Fruit fly (Drosophila melanogaster): ENCODE results near the gene fu.

The fu gene

dm6 chrX:18702245-18702644 lies 44.7 kb downstream of the fu start:
- TF ChIP-seq kah (GFP tag; optimal IDR thresholded peaks at IDR 0.05) (no peak), Ets65A (GFP tag) (peak; percentile 54), CG12104 (GFP tag; optimal IDR thresholded peaks at IDR 0.05) (no peak)

dm6 chrX:18703875-18704274 lies 46.3 kb downstream of the fu start:
- TF ChIP-seq zfh1 (GFP tag; IDR thresholded peaks at IDR 0.05) = 0 out of 3 replicates have a peak, but pooled peaks have one; percentile 28
- peak; percentile 79 for TF ChIP-seq Dip2 (GFP tag; IDR thresholded peaks at IDR 0.05)
- TF ChIP-seq cwo (GFP tag; optimal IDR thresholded peaks at IDR 0.05) = no peak
- TF ChIP-seq stwl (tag; optimal IDR thresholded peaks at IDR 0.05) = peak; percentile 29
- no peak for TF ChIP-seq otp (GFP tag; IDR thresholded peaks at IDR 0.05)
- TF ChIP-seq hbn (GFP tag; IDR thresholded peaks at IDR 0.05; ENCODE audit: partially characterized antibody) = no peak
- TF ChIP-seq CG18011 (GFP tag; optimal IDR thresholded peaks at IDR 0.05) = peak; percentile 51
- peak; percentile 61 for TF ChIP-seq kay (GFP tag; optimal IDR thresholded peaks at IDR 0.05)
- peak; percentile 4 for TF ChIP-seq Blimp-1 (GFP tag; optimal IDR thresholded peaks at IDR 0.05)
- TF ChIP-seq CG32532 (GFP tag; IDR thresholded peaks at IDR 0.05) = 0 out of 2 replicates have a peak, but pooled peaks have one; percentile 14
- TF ChIP-seq pita (GFP tag; optimal IDR thresholded peaks at IDR 0.05) = peak; percentile 26
- TF ChIP-seq CG17385 (GFP tag; optimal IDR thresholded peaks at IDR 0.05) = no peak
- 0 out of 3 replicates have a peak, but pooled peaks have one; percentile 14 for TF ChIP-seq ci (GFP tag; IDR thresholded peaks at IDR 0.05)
- no peak for TF ChIP-seq CG31441 (GFP tag; IDR thresholded peaks at IDR 0.05)
- no peak for TF ChIP-seq unc-4 (GFP tag; IDR thresholded peaks at IDR 0.05; ENCODE audit: partially characterized antibody)
- TF ChIP-seq CG13894 (tag; optimal IDR thresholded peaks at IDR 0.05) = peak; percentile 16
- TF ChIP-seq Sin3A (optimal IDR thresholded peaks at IDR 0.05) = no peak
- peak; percentile 89 for TF ChIP-seq CTCF (GFP tag; optimal IDR thresholded peaks at IDR 0.05)
- TF ChIP-seq Ets65A (GFP tag) = peak; percentile 43
- TF ChIP-seq Deaf1 (tag; optimal IDR thresholded peaks at IDR 0.05) = peak; percentile 84

dm6 chrX:18709565-18709964 lies 52.0 kb downstream of the fu start, which contains the start of gene Cyp308a1:
TSS of gene Cyp308a1 (plus strand) at chrX:18709865.
- TF ChIP-seq CG9932 (GFP tag; IDR thresholded peaks at IDR 0.05) (no peak), Nf-YA (GFP tag; IDR thresholded peaks at IDR 0.05) (no peak), nerfin-2 (GFP tag; IDR thresholded peaks at IDR 0.05; ENCODE audit: partially characterized antibody) (no peak), CG10147 (GFP tag; optimal IDR thresholded peaks at IDR 0.05) (no peak), Rx (GFP tag; IDR thresholded peaks at IDR 0.05) (no peak), CG7745 (tag; optimal IDR thresholded peaks at IDR 0.05) (no peak), gcm (GFP tag; optimal IDR thresholded peaks at IDR 0.05) (no peak), CG15696 (tag; optimal IDR thresholded peaks at IDR 0.05) (no peak), CG14965 (GFP tag; optimal IDR thresholded peaks at IDR 0.05; ENCODE audit: borderline replicate concordance) (no peak), fd102C (GFP tag; optimal IDR thresholded peaks at IDR 0.05) (no peak), Med (GFP tag) (no peak), caup (GFP tag; optimal IDR thresholded peaks at IDR 0.05; ENCODE audit: severe bottlenecking) (no peak), CG10274 (GFP tag; optimal IDR thresholded peaks at IDR 0.05) (no peak), CG18262 (tag; optimal IDR thresholded peaks at IDR 0.05) (no peak), CG11695 (GFP tag; IDR thresholded peaks at IDR 0.05) (no peak)
